Comparison of ENCODE assay signal across 6 fruit fly cellular contexts in the genomic region with DNA sequence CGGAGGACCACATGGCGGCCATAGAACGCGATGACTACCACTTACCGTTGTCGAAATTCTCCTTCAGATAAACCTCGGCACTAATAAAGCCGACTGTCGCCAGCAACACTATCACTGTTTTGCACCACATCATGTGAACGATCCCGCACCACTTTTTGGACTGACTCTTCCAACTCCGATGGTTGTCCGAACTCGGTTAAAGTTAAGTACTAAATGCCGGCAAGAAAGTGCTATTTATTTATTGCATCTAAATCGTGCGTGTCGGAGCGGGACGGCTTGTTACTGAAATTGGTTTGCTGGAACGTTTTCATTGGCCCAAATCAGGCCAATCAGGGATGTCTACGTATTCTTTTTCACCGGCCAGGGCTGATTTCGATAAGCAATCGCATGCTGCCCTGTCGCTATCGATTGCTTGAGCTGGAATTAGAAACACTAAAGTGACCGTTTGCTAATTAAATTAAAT.
TF ChIP-seq lines count a peak whose summit lies in the region.

TSS of gene Calr (minus strand) at position 219 of the 463 bp plus-strand sequence.

- peak; percentile 41 for TF ChIP-seq CTCF in whole organism, embryonic (GFP tag; optimal IDR thresholded peaks at IDR 0.05; lab: Kevin White, UChicago)

TF ChIP-seq in whole organism, 6 proteins besides CTCF, POLR2A, EP300 and RAD21:
- TF ChIP-seq EcR (GFP tag; optimal IDR thresholded peaks at IDR 0.05; lab: Kevin White, UChicago): no peak
- peak; percentile 32 for TF ChIP-seq CG8478 (optimal IDR thresholded peaks at IDR 0.05; lab: Kevin White, UChicago)

TF ChIP-seq in whole organism, adult, 20 proteins besides CTCF, POLR2A, EP300 and RAD21 (continues in another document):
- TF ChIP-seq toe (GFP tag; optimal IDR thresholded peaks at IDR 0.05; lab: Kevin White, UChicago): no peak
- peak; percentile 87 for TF ChIP-seq Mnt (GFP tag; optimal IDR thresholded peaks at IDR 0.05; lab: Kevin White, UChicago)
- peak; percentile 65 for TF ChIP-seq CG7101 (tag; optimal IDR thresholded peaks at IDR 0.05; lab: Kevin White, UChicago)
- TF ChIP-seq Clk (GFP tag; optimal IDR thresholded peaks at IDR 0.05; lab: Kevin White, UChicago): no peak
- TF ChIP-seq bab1 (GFP tag; optimal IDR thresholded peaks at IDR 0.05; lab: Kevin White, UChicago): peak; percentile 65
- no peak for TF ChIP-seq ovo (GFP tag; optimal IDR thresholded peaks at IDR 0.05; lab: Kevin White, UChicago)
- TF ChIP-seq Crg-1 (GFP tag; optimal IDR thresholded peaks at IDR 0.05; lab: Kevin White, UChicago): peak; percentile 61
- peak; percentile 46 for TF ChIP-seq CG14711 (tag; optimal IDR thresholded peaks at IDR 0.05; lab: Kevin White, UChicago)
- TF ChIP-seq cic (GFP tag; optimal IDR thresholded peaks at IDR 0.05; lab: Kevin White, UChicago): peak; percentile 19
- TF ChIP-seq CG1620 (GFP tag; optimal IDR thresholded peaks at IDR 0.05; lab: Kevin White, UChicago): peak; percentile 19
- peak; percentile 42 for TF ChIP-seq pad (GFP tag; optimal IDR thresholded peaks at IDR 0.05; lab: Kevin White, UChicago)
- TF ChIP-seq Hr96 (GFP tag; optimal IDR thresholded peaks at IDR 0.05; lab: Kevin White, UChicago): no peak
- TF ChIP-seq tj (GFP tag; optimal IDR thresholded peaks at IDR 0.05; lab: Kevin White, UChicago): no peak
- TF ChIP-seq CG33017 (tag; optimal IDR thresholded peaks at IDR 0.05; lab: Kevin White, UChicago): peak; percentile 59
- no peak for TF ChIP-seq CG5204 (GFP tag; optimal IDR thresholded peaks at IDR 0.05; lab: Kevin White, UChicago)
- peak; percentile 47 for TF ChIP-seq CG7045 (GFP tag; optimal IDR thresholded peaks at IDR 0.05; lab: Kevin White, UChicago)
- no peak for TF ChIP-seq kay (GFP tag; lab: Kevin White, UChicago; ENCODE audit: borderline replicate concordance)

TF ChIP-seq in whole organism, embryonic, 481 proteins besides CTCF, POLR2A, EP300 and RAD21 (continues in another document):
- TF ChIP-seq CG13296 (GFP tag; optimal IDR thresholded peaks at IDR 0.05; lab: Kevin White, UChicago) (peak; percentile 56), gce (GFP tag; IDR thresholded peaks at IDR 0.05; lab: Robert Waterston, UW) (no peak), Neu2 (GFP tag; optimal IDR thresholded peaks at IDR 0.05; lab: Kevin White, UChicago; ENCODE audit: borderline replicate concordance) (peak; percentile 100), her (GFP tag; optimal IDR thresholded peaks at IDR 0.05; lab: Kevin White, UChicago) (peak; percentile 55), mirr (GFP tag; optimal IDR thresholded peaks at IDR 0.05; lab: Kevin White, UChicago) (peak; percentile 77), disco-r (GFP tag; optimal IDR thresholded peaks at IDR 0.05; lab: Kevin White, UChicago) (no peak), esg (GFP tag; conservative IDR thresholded peaks at IDR 0.05; lab: Robert Waterston, UW) (no peak), gcm (GFP tag; optimal IDR thresholded peaks at IDR 0.05; lab: Kevin White, UChicago) (peak; percentile 62), chm (GFP tag; IDR thresholded peaks at IDR 0.05; lab: Robert Waterston, UW) (no peak), Med (GFP tag; lab: Kevin White, UChicago) (peak; percentile 95), CG11247 (GFP tag; IDR thresholded peaks at IDR 0.05; lab: Robert Waterston, UW) (no peak), Atf6 (GFP tag; IDR thresholded peaks at IDR 0.05; lab: Robert Waterston, UW) (no peak), Hand (GFP tag; optimal IDR thresholded peaks at IDR 0.05; lab: Kevin White, UChicago) (no peak), CG15514 (GFP tag; optimal IDR thresholded peaks at IDR 0.05; lab: Kevin White, UChicago) (peak; percentile 75), shn (GFP tag; optimal IDR thresholded peaks at IDR 0.05; lab: Kevin White, UChicago) (peak; percentile 43), CG17359 (tag; optimal IDR thresholded peaks at IDR 0.05; lab: Kevin White, UChicago) (no peak), gfzf (GFP tag; optimal IDR thresholded peaks at IDR 0.05; lab: Kevin White, UChicago) (peak; percentile 48)

TF ChIP-seq in whole organism, prepupa, 60 proteins besides CTCF, POLR2A, EP300 and RAD21 (continues in another document):
- TF ChIP-seq salr (GFP tag; optimal IDR thresholded peaks at IDR 0.05; lab: Kevin White, UChicago) (no peak), CG15336 (GFP tag; IDR thresholded peaks at IDR 0.05; lab: Robert Waterston, UW) (no peak), CG4318 (GFP tag; optimal IDR thresholded peaks at IDR 0.05; lab: Kevin White, UChicago) (no peak), Eip75B (GFP tag; optimal IDR thresholded peaks at IDR 0.05; lab: Kevin White, UChicago) (peak; percentile 57), acj6 (GFP tag; optimal IDR thresholded peaks at IDR 0.05; lab: Kevin White, UChicago) (no peak), svp (GFP tag; lab: Kevin White, UChicago) (peak; percentile 89), achi (GFP tag; optimal IDR thresholded peaks at IDR 0.05; lab: Kevin White, UChicago) (no peak), CG6276 (GFP tag; optimal IDR thresholded peaks at IDR 0.05; lab: Kevin White, UChicago) (no peak), Sox102F (GFP tag; optimal IDR thresholded peaks at IDR 0.05; lab: Kevin White, UChicago) (no peak), OdsH (GFP tag; optimal IDR thresholded peaks at IDR 0.05; lab: Kevin White, UChicago) (no peak), Lpt (GFP tag; optimal IDR thresholded peaks at IDR 0.05; lab: Kevin White, UChicago) (no peak), net (GFP tag; optimal IDR thresholded peaks at IDR 0.05; lab: Kevin White, UChicago) (no peak), CG10669 (GFP tag; optimal IDR thresholded peaks at IDR 0.05; lab: Kevin White, UChicago) (no peak), Blimp-1 (GFP tag; optimal IDR thresholded peaks at IDR 0.05; lab: Kevin White, UChicago) (no peak), Sox14 (GFP tag; optimal IDR thresholded peaks at IDR 0.05; lab: Kevin White, UChicago) (no peak), ss (GFP tag; optimal IDR thresholded peaks at IDR 0.05; lab: Kevin White, UChicago) (no peak), CG9139 (GFP tag; optimal IDR thresholded peaks at IDR 0.05; lab: Kevin White, UChicago) (no peak), CG7368 (GFP tag; optimal IDR thresholded peaks at IDR 0.05; lab: Kevin White, UChicago) (peak; percentile 2), fd85E (GFP tag; optimal IDR thresholded peaks at IDR 0.05; lab: Kevin White, UChicago) (no peak)

TF ChIP-seq in whole organism, pupa, 21 proteins besides CTCF, POLR2A, EP300 and RAD21:
- TF ChIP-seq Snoo (tag; optimal IDR thresholded peaks at IDR 0.05; lab: Kevin White, UChicago): peak; percentile 30
- no peak for TF ChIP-seq fd96Ca (GFP tag; IDR thresholded peaks at IDR 0.05; lab: Robert Waterston, UW)
- TF ChIP-seq EcR (GFP tag; optimal IDR thresholded peaks at IDR 0.05; lab: Kevin White, UChicago): no peak
- TF ChIP-seq CG10348 (GFP tag; IDR thresholded peaks at IDR 0.05; lab: Robert Waterston, UW): no peak
- TF ChIP-seq CG15710 (tag; optimal IDR thresholded peaks at IDR 0.05; lab: Kevin White, UChicago): peak; percentile 8
- no peak for TF ChIP-seq Ets98B (GFP tag; IDR thresholded peaks at IDR 0.05; lab: Robert Waterston, UW)
- TF ChIP-seq CG8159 (tag; optimal IDR thresholded peaks at IDR 0.05; lab: Kevin White, UChicago): no peak
- TF ChIP-seq rn (GFP tag; IDR thresholded peaks at IDR 0.05; lab: Robert Waterston, UW): no peak
- peak; percentile 35 for TF ChIP-seq CG34367 (tag; optimal IDR thresholded peaks at IDR 0.05; lab: Kevin White, UChicago)
- TF ChIP-seq gl (tag; optimal IDR thresholded peaks at IDR 0.05; lab: Kevin White, UChicago): peak; percentile 27
- no peak for TF ChIP-seq CG9948 (tag; optimal IDR thresholded peaks at IDR 0.05; lab: Kevin White, UChicago)
TF ChIP-seq in whole organism, pupa: peak in this region for 4.

TF ChIP-seq in whole organism, wandering third instar larva, 38 proteins besides CTCF, POLR2A, EP300 and RAD21 (continues in another document):
- TF ChIP-seq lola (GFP tag; optimal IDR thresholded peaks at IDR 0.05; lab: Kevin White, UChicago): no peak
- TF ChIP-seq Hr78 (GFP tag; optimal IDR thresholded peaks at IDR 0.05; lab: Kevin White, UChicago): no peak
- peak; percentile 50 for TF ChIP-seq Jra (GFP tag; optimal IDR thresholded peaks at IDR 0.05; lab: Kevin White, UChicago)
- no peak for TF ChIP-seq N (GFP tag; optimal IDR thresholded peaks at IDR 0.05; lab: Kevin White, UChicago)
- TF ChIP-seq Dif (GFP tag; optimal IDR thresholded peaks at IDR 0.05; lab: Kevin White, UChicago; ENCODE audit: partially characterized antibody): peak; percentile 86
- TF ChIP-seq jim (GFP tag; optimal IDR thresholded peaks at IDR 0.05; lab: Kevin White, UChicago): peak; percentile 44
- peak; percentile 48 for TF ChIP-seq Rel (GFP tag; optimal IDR thresholded peaks at IDR 0.05; lab: Kevin White, UChicago)
- TF ChIP-seq Rel (tag; optimal IDR thresholded peaks at IDR 0.05; lab: Kevin White, UChicago): peak; percentile 52
- no peak for TF ChIP-seq pan (optimal IDR thresholded peaks at IDR 0.05; lab: Kevin White, UChicago)
- peak; percentile 74 for TF ChIP-seq br (GFP tag; optimal IDR thresholded peaks at IDR 0.05; lab: Kevin White, UChicago)
- TF ChIP-seq CG32264 (GFP tag; optimal IDR thresholded peaks at IDR 0.05; lab: Kevin White, UChicago): no peak
- no peak for TF ChIP-seq HLH106 (tag; optimal IDR thresholded peaks at IDR 0.05; lab: Kevin White, UChicago)
- peak; percentile 30 for TF ChIP-seq Mio (GFP tag; optimal IDR thresholded peaks at IDR 0.05; lab: Kevin White, UChicago)
- TF ChIP-seq tai (GFP tag; optimal IDR thresholded peaks at IDR 0.05; lab: Kevin White, UChicago): no peak
- no peak for TF ChIP-seq dsf (GFP tag; optimal IDR thresholded peaks at IDR 0.05; lab: Kevin White, UChicago; ENCODE audit: borderline replicate concordance)
- no peak for TF ChIP-seq GATAd (GFP tag; optimal IDR thresholded peaks at IDR 0.05; lab: Kevin White, UChicago)
- TF ChIP-seq ey (GFP tag; optimal IDR thresholded peaks at IDR 0.05; lab: Kevin White, UChicago): peak; percentile 44
- TF ChIP-seq CG9705 (GFP tag; optimal IDR thresholded peaks at IDR 0.05; lab: Kevin White, UChicago): peak; percentile 4
- no peak for TF ChIP-seq CrebA (GFP tag; optimal IDR thresholded peaks at IDR 0.05; lab: Kevin White, UChicago; ENCODE audit: borderline replicate concordance)
- TF ChIP-seq sv (GFP tag; optimal IDR thresholded peaks at IDR 0.05; lab: Kevin White, UChicago): peak; percentile 44
- peak; percentile 63 for TF ChIP-seq Hr83 (GFP tag; optimal IDR thresholded peaks at IDR 0.05; lab: Kevin White, UChicago; ENCODE audit: poor library complexity, severe bottlenecking)
- TF ChIP-seq foxo (GFP tag; optimal IDR thresholded peaks at IDR 0.05; lab: Kevin White, UChicago): peak; percentile 48 to 52
- peak; percentile 13 for TF ChIP-seq fru (GFP tag; optimal IDR thresholded peaks at IDR 0.05; lab: Kevin White, UChicago)
- TF ChIP-seq Vsx2 (GFP tag; optimal IDR thresholded peaks at IDR 0.05; lab: Kevin White, UChicago; ENCODE audit: partially characterized antibody): no peak
- TF ChIP-seq rgr (GFP tag; optimal IDR thresholded peaks at IDR 0.05; lab: Kevin White, UChicago): peak; percentile 64
- no peak for TF ChIP-seq woc (GFP tag; optimal IDR thresholded peaks at IDR 0.05; lab: Kevin White, UChicago)
- TF ChIP-seq OdsH (GFP tag; optimal IDR thresholded peaks at IDR 0.05; lab: Kevin White, UChicago): no peak
- TF ChIP-seq usp (GFP tag; optimal IDR thresholded peaks at IDR 0.05; lab: Kevin White, UChicago): no peak
